Worm (Caenorhabditis elegans) whole organism, young adult: ENCODE data around the gene acr-21.

Source experiments
- B0035.1 ChIP-seq: sonication (generic microtip); optimal IDR thresholded peaks from 2 replicates; lab custom pipeline; 2016; ENCODE audit warnings: missing genetic modification characterization, mild to moderate bottlenecking, missing compliant biosample characterization, missing genotype, missing genetic modification reagents
- C17E4.6 ChIP-seq: fragments of 200-800 bp; sonication (Bioruptor generic); IDR thresholded peaks from 2 replicates; pipeline ENCODE4 v1.3.6; 2022; ENCODE audit warnings: missing genetic modification reagents, missing genetic modification characterization, missing compliant biosample characterization
- F23B12.7 ChIP-seq: sonication (generic microtip); optimal IDR thresholded peaks from 2 replicates; lab custom pipeline; 2017; ENCODE audit warnings: missing genetic modification characterization, mild to moderate bottlenecking, missing compliant biosample characterization, antibody characterized with exemption, moderate library complexity; ENCODE audit not compliant: insufficient read depth
- F33H1.4 ChIP-seq: fragments of 200-800 bp; sonication (Bioruptor generic); IDR thresholded peaks from 2 replicates; pipeline ENCODE4 v1.3.6; 2022; ENCODE audit warnings: missing genetic modification reagents, missing genetic modification characterization, missing compliant biosample characterization
- F55B11.4 ChIP-seq: sonication (generic microtip); optimal IDR thresholded peaks from 2 replicates; lab custom pipeline; 2016; ENCODE audit warnings: missing compliant biosample characterization, missing genetic modification characterization, borderline replicate concordance; ENCODE audit not compliant: insufficient read depth
- K12H6.12 ChIP-seq: fragments of 200-800 bp; sonication (Bioruptor generic); optimal IDR thresholded peaks from 2 replicates; lab custom pipeline; 2018; ENCODE audit warnings: mild to moderate bottlenecking, missing genetic modification characterization, missing compliant biosample characterization
- T07F8.4 ChIP-seq: sonication (generic microtip); optimal IDR thresholded peaks from 2 replicates; lab custom pipeline; 2016; ENCODE audit warnings: mild to moderate bottlenecking, missing genetic modification characterization, moderate library complexity, missing compliant biosample characterization
- Y53F4B.3 ChIP-seq: fragments of 200-800 bp; sonication (Bioruptor generic); IDR thresholded peaks from 2 replicates; pipeline ENCODE4 v1.3.6; 2022; ENCODE audit warnings: missing genetic modification reagents, missing genetic modification characterization, missing compliant biosample characterization
- Y95B8A.8 ChIP-seq: fragments of 200-800 bp; sonication (Bioruptor generic); IDR thresholded peaks from 2 replicates; pipeline ENCODE4 v1.3.6; 2022; ENCODE audit warnings: missing genetic modification reagents, missing genetic modification characterization, missing compliant biosample characterization
- ZK185.1 ChIP-seq: sonication (generic microtip); optimal IDR thresholded peaks from 2 replicates; lab custom pipeline; 2016; ENCODE audit warnings: mild to moderate bottlenecking, missing genetic modification characterization, missing compliant biosample characterization; ENCODE audit not compliant: poor library complexity, severe bottlenecking
- aptf-3 ChIP-seq: fragments of 200-800 bp; sonication (Bioruptor generic); IDR thresholded peaks from 2 replicates; pipeline ENCODE4 v1.3.6; 2022; ENCODE audit warnings: missing genetic modification characterization, missing compliant biosample characterization
- cebp-2 ChIP-seq: fragments of 200-800 bp; sonication (Bioruptor generic); IDR thresholded peaks from 2 replicates; pipeline ENCODE4 v1.3.6; 2022; ENCODE audit warnings: missing genetic modification characterization, missing compliant biosample characterization
- ceh-58 ChIP-seq: fragments of 200-800 bp; sonication (Bioruptor generic); IDR thresholded peaks from 2 replicates; pipeline ENCODE4 v1.3.6; 2022; ENCODE audit warnings: missing genetic modification characterization, missing compliant biosample characterization
- ceh-91 ChIP-seq: fragments of 200-800 bp; sonication (Bioruptor generic); IDR thresholded peaks from 2 replicates; pipeline ENCODE4 v1.3.6; 2022; ENCODE audit warnings: missing genetic modification reagents, missing genetic modification characterization, missing compliant biosample characterization
- chd-7 ChIP-seq: sonication (generic microtip); optimal IDR thresholded peaks from 2 replicates; lab custom pipeline; 2016; ENCODE audit warnings: mild to moderate bottlenecking, missing genetic modification characterization, moderate library complexity, missing compliant biosample characterization
- egrh-3 ChIP-seq: fragments of 200-800 bp; sonication (Bioruptor generic); IDR thresholded peaks from 2 replicates; pipeline ENCODE4 v1.3.6; 2022; ENCODE audit warnings: missing genetic modification reagents, missing genetic modification characterization, missing compliant biosample characterization
- ekl-4 ChIP-seq: fragments of 200-800 bp; sonication (Bioruptor generic); IDR thresholded peaks from 2 replicates; pipeline ENCODE4 v1.3.6; 2022; ENCODE audit warnings: missing genetic modification reagents, missing genetic modification characterization, missing compliant biosample characterization
- fkh-3 ChIP-seq: sonication (generic microtip); optimal IDR thresholded peaks from 2 replicates; lab custom pipeline; 2016; ENCODE audit warnings: mild to moderate bottlenecking, missing genetic modification characterization, missing compliant biosample characterization
- gei-17 ChIP-seq: fragments of 200-800 bp; sonication (Bioruptor generic); optimal IDR thresholded peaks from 2 replicates; lab custom pipeline; 2018; ENCODE audit warnings: mild to moderate bottlenecking, missing genetic modification characterization, missing compliant biosample characterization
- lin-26 ChIP-seq: fragments of 200-800 bp; sonication (Bioruptor generic); IDR thresholded peaks from 2 replicates; pipeline ENCODE4 v1.3.6; 2022; ENCODE audit warnings: missing genetic modification reagents, missing genetic modification characterization, missing compliant biosample characterization
- lin-40 ChIP-seq: sonication (generic microtip); optimal IDR thresholded peaks from 2 replicates; lab custom pipeline; 2016; ENCODE audit warnings: missing genetic modification characterization, mild to moderate bottlenecking, missing compliant biosample characterization, missing genotype, missing genetic modification reagents
- lin-54 ChIP-seq: fragments of 200-800 bp; sonication (Bioruptor generic); optimal IDR thresholded peaks from 2 replicates; lab custom pipeline; 2018; ENCODE audit warnings: mild to moderate bottlenecking, missing genetic modification characterization, missing compliant biosample characterization
- madf-8 ChIP-seq: fragments of 200-800 bp; sonication (Bioruptor generic); conservative IDR thresholded peaks from 2 replicates; pipeline ENCODE4 v1.3.6; 2022; ENCODE audit warnings: missing genetic modification reagents, missing genetic modification characterization, missing compliant biosample characterization
- mcd-1 ChIP-seq: fragments of 200-800 bp; sonication (Bioruptor generic); IDR thresholded peaks from 2 replicates; pipeline ENCODE4 v1.3.6; 2022; ENCODE audit warnings: missing genetic modification reagents, missing genetic modification characterization, missing compliant biosample characterization
- mes-4 ChIP-seq: sonication (generic microtip); optimal IDR thresholded peaks from 2 replicates; lab custom pipeline; 2016; ENCODE audit warnings: missing genotype, missing genetic modification characterization, missing compliant biosample characterization
- mxl-1 ChIP-seq: sonication (generic microtip); optimal IDR thresholded peaks from 2 replicates; lab custom pipeline; 2016; ENCODE audit warnings: missing genetic modification characterization, missing compliant biosample characterization
- nfya-1 ChIP-seq: sonication (generic microtip); optimal IDR thresholded peaks from 2 replicates; lab custom pipeline; 2017; ENCODE audit warnings: antibody characterized with exemption, missing compliant biosample characterization, missing genetic modification characterization, borderline replicate concordance; ENCODE audit not compliant: insufficient read depth
- nhr-120 ChIP-seq: fragments of 200-800 bp; sonication (Bioruptor generic); IDR thresholded peaks from 2 replicates; pipeline ENCODE4 v1.3.6; 2022; ENCODE audit warnings: missing genetic modification characterization, missing compliant biosample characterization
- nhr-90 ChIP-seq: sonication (generic microtip); optimal IDR thresholded peaks from 2 replicates; lab custom pipeline; 2016; ENCODE audit warnings: missing genotype, mild to moderate bottlenecking, missing genetic modification characterization, missing compliant biosample characterization
- pha-4 ChIP-seq: fragments of 150-350 bp; sonication (generic microtip); optimal IDR thresholded peaks from 2 replicates; lab custom pipeline; 2014; ENCODE audit warnings: missing biosample characterization, missing genetic modification reagents, missing genetic modification characterization
- rcor-1 ChIP-seq: fragments of 200-800 bp; sonication (Bioruptor generic); IDR thresholded peaks from 2 replicates; pipeline ENCODE4 v1.3.6; 2022; ENCODE audit warnings: missing genetic modification reagents, missing genetic modification characterization, missing compliant biosample characterization
- repo-1 ChIP-seq: sonication (generic microtip); optimal IDR thresholded peaks from 2 replicates; lab custom pipeline; 2017; ENCODE audit warnings: mild to moderate bottlenecking, missing genetic modification characterization, missing compliant biosample characterization
- sea-2 ChIP-seq: fragments of 200-800 bp; sonication (Bioruptor generic); IDR thresholded peaks from 2 replicates; pipeline ENCODE4 v1.3.6; 2022; ENCODE audit warnings: missing genetic modification characterization, missing compliant biosample characterization
- snpc-1.1 ChIP-seq: sonication (generic microtip); optimal IDR thresholded peaks from 2 replicates; lab custom pipeline; 2017; ENCODE audit warnings: missing genetic modification characterization, mild to moderate bottlenecking, missing compliant biosample characterization, antibody characterized with exemption, moderate library complexity, missing genotype, missing genetic modification reagents; ENCODE audit not compliant: insufficient read depth
- snpc-1.3 ChIP-seq: sonication (generic microtip); optimal IDR thresholded peaks from 2 replicates; lab custom pipeline; 2017; ENCODE audit warnings: missing genetic modification characterization, mild to moderate bottlenecking, missing compliant biosample characterization, antibody characterized with exemption, moderate library complexity, missing genotype, missing genetic modification reagents; ENCODE audit not compliant: insufficient read depth
- snpc-3.4 ChIP-seq: sonication (generic microtip); optimal IDR thresholded peaks from 2 replicates; lab custom pipeline; 2017; ENCODE audit warnings: missing genetic modification characterization, mild to moderate bottlenecking, missing compliant biosample characterization, antibody characterized with exemption, moderate library complexity, missing genotype, missing genetic modification reagents
- somi-1 ChIP-seq: fragments of 200-800 bp; sonication (Bioruptor generic); optimal IDR thresholded peaks from 2 replicates; lab custom pipeline; 2018; ENCODE audit warnings: mild to moderate bottlenecking, missing genetic modification characterization, missing compliant biosample characterization
- sptf-2 ChIP-seq: fragments of 200-800 bp; sonication (Bioruptor generic); optimal IDR thresholded peaks from 2 replicates; lab custom pipeline; 2018; ENCODE audit warnings: mild to moderate bottlenecking, missing genetic modification characterization, missing compliant biosample characterization
- tbx-9 ChIP-seq: sonication (generic microtip); optimal IDR thresholded peaks from 2 replicates; lab custom pipeline; 2016; ENCODE audit warnings: borderline replicate concordance, missing genetic modification characterization, inconsistent platforms, missing compliant biosample characterization
- unc-62 ChIP-seq: fragments of 150-350 bp; optimal IDR thresholded peaks from 2 replicates; lab custom pipeline; 2014; ENCODE audit warnings: missing biosample characterization, missing genetic modification reagents, missing genetic modification characterization
- xnd-1 ChIP-seq: sonication (generic microtip); optimal IDR thresholded peaks from 2 replicates; lab custom pipeline; 2016; ENCODE audit warnings: missing genotype, missing genetic modification reagents, missing genetic modification characterization, missing compliant biosample characterization
- ztf-18 ChIP-seq: sonication (generic microtip); optimal IDR thresholded peaks from 2 replicates; lab custom pipeline; 2016; ENCODE audit warnings: missing genotype, mild to moderate bottlenecking, missing genetic modification characterization, missing compliant biosample characterization
- ztf-6 ChIP-seq: fragments of 200-800 bp; sonication (Bioruptor generic); IDR thresholded peaks from 2 replicates; pipeline ENCODE4 v1.3.6; 2022; ENCODE audit warnings: missing genetic modification reagents, missing genetic modification characterization, missing compliant biosample characterization

Gene acr-21

ce11 chrIII:6578505-6578904 is 3.2 kb upstream of the acr-21 start, which contains the start of gene F27B3.6:
Gene F27B3.6 (minus strand): TSS chrIII:6578605.
- TF ChIP-seq ZK185.1 (tag; lab: Kevin White, UChicago) (no peak), sea-2 (GFP tag; lab: Robert Waterston, UW) (no peak), gei-17 (no peak), sptf-2 (GFP tag; lab: Kevin White, UChicago) (no peak), tbx-9 (no peak), fkh-3 (no peak), Y53F4B.3 (GFP tag; lab: Robert Waterston, UW) (no peak), K12H6.12 (no peak), madf-8 (GFP tag; lab: Robert Waterston, UW) (no peak), mes-4 (tag; lab: Kevin White, UChicago) (no peak), snpc-1.1 (tag; lab: Kevin White, UChicago) (no peak), ztf-6 (GFP tag; lab: Robert Waterston, UW) (no peak), C17E4.6 (no peak), F33H1.4 (GFP tag; lab: Robert Waterston, UW) (no peak), somi-1 (no peak)

ce11 chrIII:6579398-6579797 is 2.3 kb upstream of the acr-21 start, which contains the start of gene F27B3.8:
Gene F27B3.8 (plus strand): TSS chrIII:6579698.
- TF ChIP-seq ceh-58 (GFP tag; lab: Robert Waterston, UW): no peak
- TF ChIP-seq B0035.1 (tag; lab: Kevin White, UChicago): no peak
- TF ChIP-seq Y53F4B.3 (GFP tag; lab: Robert Waterston, UW): no peak
- no peak for TF ChIP-seq mcd-1 (GFP tag; lab: Robert Waterston, UW)
- TF ChIP-seq xnd-1 (tag; lab: Kevin White, UChicago): no peak
- TF ChIP-seq pha-4 (tag; lab: Kevin White, UChicago): no peak
- no peak for TF ChIP-seq rcor-1
- no peak for TF ChIP-seq ekl-4 (GFP tag; lab: Robert Waterston, UW)
- TF ChIP-seq lin-26 (GFP tag; lab: Robert Waterston, UW): no peak
- TF ChIP-seq nfya-1 (tag; lab: Kevin White, UChicago): no peak
- no peak for TF ChIP-seq T07F8.4 (tag; lab: Kevin White, UChicago)
- TF ChIP-seq chd-7 (tag; lab: Kevin White, UChicago): no peak
- no peak for TF ChIP-seq somi-1
- no peak for TF ChIP-seq ztf-18 (tag; lab: Kevin White, UChicago)
- no peak for TF ChIP-seq unc-62 (GFP tag; lab: Kevin White, UChicago)
- no peak for TF ChIP-seq F33H1.4 (GFP tag; lab: Robert Waterston, UW)
- TF ChIP-seq snpc-3.4: no peak
- no peak for TF ChIP-seq mxl-1 (tag; lab: Kevin White, UChicago)

- TF ChIP-seq aptf-3 (GFP tag; lab: Robert Waterston, UW) (no peak), Y95B8A.8 (GFP tag; lab: Robert Waterston, UW) (no peak), snpc-1.3 (tag; lab: Kevin White, UChicago) (no peak)
Observed at ce11 chrIII:6587564-6587963, 5.9 kb downstream of the acr-21 start, which contains the start of gene ddo-3. Gene ddo-3 (plus strand): TSS chrIII:6587864.

- TF ChIP-seq nhr-120 (no peak), lin-54 (GFP tag; lab: Kevin White, UChicago) (no peak), nhr-90 (tag; lab: Kevin White, UChicago) (no peak), F55B11.4 (no peak), F23B12.7 (tag; lab: Kevin White, UChicago) (no peak), ceh-91 (GFP tag; lab: Robert Waterston, UW) (no peak), ceh-58 (GFP tag; lab: Robert Waterston, UW) (no peak), Y53F4B.3 (GFP tag; lab: Robert Waterston, UW) (no peak), repo-1 (tag; lab: Kevin White, UChicago) (no peak), sea-2 (GFP tag; lab: Robert Waterston, UW) (no peak), pha-4 (tag; lab: Kevin White, UChicago) (no peak), xnd-1 (tag; lab: Kevin White, UChicago) (no peak), cebp-2 (no peak), lin-40 (tag; lab: Kevin White, UChicago) (no peak), egrh-3 (GFP tag; lab: Robert Waterston, UW) (no peak)
- TF ChIP-seq, all 124 proteins: peak for 0
Observed at ce11 chrIII:6589499-6589898, 7.8 kb downstream of the acr-21 start.
